Fruit fly (Drosophila melanogaster): ENCODE measurements around the gene Kul.

dm6 chr3R:29781874-29782273, 56.2 kb downstream of the Kul start:
- TF ChIP-seq insv (optimal IDR thresholded peaks at IDR 0.05) (no peak), psq (optimal IDR thresholded peaks at IDR 0.05) (no peak), Myc (optimal IDR thresholded peaks at IDR 0.05) (no peak)

Measured in Kc167 (cell line).